Fruit fly (Drosophila melanogaster) whole organism, embryonic: ENCODE results near the gene mAcon1.

Experiments used
- Adf1 ChIP-seq: fragments of 200-800 bp; sonication (Bioruptor generic); IDR thresholded peaks from 2 replicates; pipeline ENCODE4 v1.3.6; 2022; ENCODE audit warnings: missing biosample characterization, missing genetic modification characterization
- BEAF-32 ChIP-seq: fragments of 200-800 bp; sonication (Bioruptor generic); optimal IDR thresholded peaks from 3 replicates; lab custom pipeline; 2017; ENCODE audit warnings: missing biosample characterization, missing genetic modification characterization, mild to moderate bottlenecking, moderate library complexity, missing genetic modification reagents
- CG13775 ChIP-seq: fragments of 200-800 bp; sonication (Bioruptor generic); optimal IDR thresholded peaks from 3 replicates; lab custom pipeline; 2017; ENCODE audit warnings: missing biosample characterization, mild to moderate bottlenecking, missing genetic modification characterization
- CG15514 ChIP-seq: fragments of 200-800 bp; sonication (Bioruptor generic); optimal IDR thresholded peaks from 3 replicates; lab custom pipeline; 2017; ENCODE audit warnings: missing biosample characterization, missing genetic modification characterization, mild to moderate bottlenecking, moderate library complexity, missing genetic modification reagents
- CG1647 ChIP-seq: fragments of 200-800 bp; sonication (Bioruptor generic); optimal IDR thresholded peaks from 3 replicates; lab custom pipeline; 2016; ENCODE audit warnings: missing biosample characterization, missing genetic modification characterization
- CG17912 ChIP-seq: fragments of 200-800 bp; sonication (Bioruptor generic); optimal IDR thresholded peaks from 2 replicates; lab custom pipeline; 2018; ENCODE audit warnings: missing biosample characterization, mild to moderate bottlenecking, missing genetic modification characterization
- CG18599 ChIP-seq: fragments of 200-800 bp; sonication (Bioruptor generic); optimal IDR thresholded peaks from 3 replicates; lab custom pipeline; 2017; ENCODE audit warnings: missing biosample characterization, missing genetic modification characterization, mild to moderate bottlenecking, moderate library complexity, missing genetic modification reagents
- CG2116 ChIP-seq: fragments of 200-800 bp; sonication (Bioruptor generic); optimal IDR thresholded peaks from 3 replicates; lab custom pipeline; 2018; ENCODE audit warnings: missing biosample characterization, mild to moderate bottlenecking, missing genetic modification characterization
- CG2129 ChIP-seq: fragments of 200-800 bp; sonication (Bioruptor generic); IDR thresholded peaks from 2 replicates; pipeline ENCODE4 v1.3.6; 2022; ENCODE audit warnings: missing biosample characterization, missing genetic modification characterization; ENCODE audit not compliant: partially characterized antibody
- CG2678 ChIP-seq: fragments of 200-800 bp; sonication (Bioruptor generic); optimal IDR thresholded peaks from 3 replicates; lab custom pipeline; 2019; ENCODE audit warnings: missing biosample characterization, mild to moderate bottlenecking, missing genetic modification characterization, moderate library complexity
- CG2875 ChIP-seq: fragments of 200-800 bp; sonication (Bioruptor generic); optimal IDR thresholded peaks from 2 replicates; lab custom pipeline; 2017; ENCODE audit warnings: missing biosample characterization, mild to moderate bottlenecking, missing genetic modification characterization, missing genetic modification reagents
- CG34422 ChIP-seq: fragments of 200-800 bp; sonication (Bioruptor generic); IDR thresholded peaks from 3 replicates; pipeline ENCODE4 v1.3.6; 2022; ENCODE audit warnings: missing biosample characterization, missing genetic modification characterization
- CG4360 ChIP-seq: fragments of 200-800 bp; sonication (Bioruptor generic); IDR thresholded peaks from 2 replicates; pipeline ENCODE4 v1.3.6; 2022; ENCODE audit warnings: missing biosample characterization, missing genetic modification characterization
- CG4424 ChIP-seq: fragments of 200-800 bp; sonication (Bioruptor generic); optimal IDR thresholded peaks from 3 replicates; lab custom pipeline; 2016; ENCODE audit warnings: missing biosample characterization, missing genetic modification characterization
- CG6254 ChIP-seq: fragments of 200-800 bp; sonication (Bioruptor generic); optimal IDR thresholded peaks from 3 replicates; lab custom pipeline; 2017; ENCODE audit warnings: mild to moderate bottlenecking, missing biosample characterization, missing genetic modification reagents, missing genetic modification characterization
- CG7357 ChIP-seq: fragments of 200-800 bp; sonication (Bioruptor generic); IDR thresholded peaks from 3 replicates; pipeline ENCODE4 v1.3.6; 2022; ENCODE audit warnings: missing biosample characterization, missing genetic modification characterization
- CG8281 ChIP-seq: fragments of 200-800 bp; sonication (Bioruptor generic); optimal IDR thresholded peaks from 2 replicates; lab custom pipeline; 2018; ENCODE audit warnings: missing biosample characterization, mild to moderate bottlenecking, missing genetic modification characterization, moderate library complexity
- CG9437 ChIP-seq: fragments of 200-800 bp; sonication (Bioruptor generic); optimal IDR thresholded peaks from 2 replicates; lab custom pipeline; 2018; ENCODE audit warnings: missing biosample characterization, mild to moderate bottlenecking, missing genetic modification characterization
- Dek ChIP-seq: fragments of 200-800 bp; sonication (Bioruptor generic); optimal IDR thresholded peaks from 3 replicates; lab custom pipeline; 2019; ENCODE audit warnings: missing biosample characterization, mild to moderate bottlenecking, missing genetic modification characterization, moderate library complexity
- Dp ChIP-seq: fragments of 200-800 bp; sonication (Bioruptor generic); optimal IDR thresholded peaks from 2 replicates; lab custom pipeline; 2018; ENCODE audit warnings: missing biosample characterization, mild to moderate bottlenecking, missing genetic modification characterization, moderate library complexity
- Dref ChIP-seq: fragments of 200-800 bp; sonication (Bioruptor generic); IDR thresholded peaks from 2 replicates; pipeline ENCODE4 v1.3.6; 2022; ENCODE audit warnings: missing biosample characterization, missing genetic modification characterization
- H2.0 ChIP-seq: fragments of 200-800 bp; sonication (Bioruptor generic); IDR thresholded peaks from 2 replicates; pipeline ENCODE4 v1.3.6; 2022; ENCODE audit warnings: missing biosample characterization, missing genetic modification characterization
- Hr78 ChIP-seq, 2 experiments: fragments of 200-800 bp in 1 of 2; fragments of >200 bp in 1 of 2; sonication (Bioruptor generic) in 1 of 2; optimal IDR thresholded peaks; 2 replicates each; lab custom pipeline; 2017 to 2019; ENCODE audit warnings: missing biosample characterization in 2 of 2, missing genetic modification characterization in 2 of 2, mild to moderate bottlenecking in 1 of 2, moderate library complexity in 1 of 2
- MBD-R2 ChIP-seq: fragments of 200-800 bp; sonication (Bioruptor generic); IDR thresholded peaks from 2 replicates; pipeline ENCODE4 v1.3.6; 2022; ENCODE audit warnings: missing biosample characterization, missing genetic modification characterization
- NC2β ChIP-seq: fragments of 200-800 bp; sonication (Bioruptor generic); optimal IDR thresholded peaks from 2 replicates; lab custom pipeline; 2016; ENCODE audit warnings: missing biosample characterization, missing genetic modification characterization
- NFAT ChIP-seq: fragments of 200-800 bp; sonication (Bioruptor generic); IDR thresholded peaks from 2 replicates; pipeline ENCODE4 v1.3.6; 2022; ENCODE audit warnings: missing biosample characterization, missing genetic modification characterization
- Rx ChIP-seq: fragments of 200-800 bp; sonication (Bioruptor generic); IDR thresholded peaks from 2 replicates; pipeline ENCODE4 v1.3.6; 2022; ENCODE audit warnings: missing biosample characterization, missing genetic modification characterization
- Trl ChIP-seq, 3 experiments: fragments of >200 bp in 2 of 3; fragments of 200-800 bp in 1 of 3; sonication (Bioruptor generic) in 1 of 3; optimal IDR thresholded peaks; 2 replicates in 1 of 3; 3 replicates in 2 of 3; lab custom pipeline; 2016 to 2017; ENCODE audit warnings: missing biosample characterization in 1 of 3, missing genetic modification characterization in 1 of 3
- ara ChIP-seq: fragments of 200-800 bp; sonication (Bioruptor generic); IDR thresholded peaks from 2 replicates; pipeline ENCODE4 v1.3.6; 2022; ENCODE audit warnings: missing biosample characterization, missing genetic modification characterization
- cas ChIP-seq: fragments of 200-800 bp; sonication (Bioruptor generic); IDR thresholded peaks from 2 replicates; pipeline ENCODE4 v1.3.6; 2022; ENCODE audit warnings: missing biosample characterization, missing genetic modification characterization
- cg ChIP-seq: fragments of 200-800 bp; sonication (Bioruptor generic); optimal IDR thresholded peaks from 3 replicates; lab custom pipeline; 2019; ENCODE audit warnings: missing biosample characterization, mild to moderate bottlenecking, missing genetic modification characterization, moderate library complexity
- chinmo ChIP-seq: fragments of 200-800 bp; sonication (Bioruptor generic); IDR thresholded peaks from 4 replicates; pipeline ENCODE4 v1.3.6; 2022; ENCODE audit warnings: missing biosample characterization, missing genetic modification characterization; ENCODE audit not compliant: partially characterized antibody
- crc ChIP-seq: fragments of 200-800 bp; sonication (Bioruptor generic); optimal IDR thresholded peaks from 2 replicates; lab custom pipeline; 2016; ENCODE audit warnings: missing biosample characterization, missing genetic modification characterization
- dm ChIP-seq: fragments of 200-800 bp; sonication (Bioruptor generic); optimal IDR thresholded peaks from 3 replicates; lab custom pipeline; 2016; ENCODE audit warnings: missing biosample characterization, missing genetic modification characterization
- gfzf ChIP-seq: fragments of 200-800 bp; sonication (Bioruptor generic); optimal IDR thresholded peaks from 2 replicates; lab custom pipeline; 2016; ENCODE audit warnings: missing biosample characterization, mild to moderate bottlenecking, missing genetic modification characterization, moderate library complexity
- hb ChIP-seq: fragments of 200-800 bp; sonication (Bioruptor generic); IDR thresholded peaks from 3 replicates; pipeline ENCODE4 v1.3.6; 2022; ENCODE audit warnings: missing biosample characterization, missing genetic modification characterization; ENCODE audit not compliant: partially characterized antibody
- insv ChIP-seq, 2 experiments: fragments of 200-800 bp; sonication (Bioruptor generic); optimal IDR thresholded peaks; 3 replicates each; lab custom pipeline; 2016 to 2018; ENCODE audit warnings: missing biosample characterization in 2 of 2, missing genetic modification characterization in 2 of 2
- pzg ChIP-seq: fragments of 200-800 bp; sonication (Bioruptor generic); optimal IDR thresholded peaks from 3 replicates; lab custom pipeline; 2018; ENCODE audit warnings: missing biosample characterization, mild to moderate bottlenecking, missing genetic modification characterization, moderate library complexity
- repo ChIP-seq: fragments of 200-800 bp; sonication (Bioruptor generic); optimal IDR thresholded peaks from 2 replicates; lab custom pipeline; 2016; ENCODE audit warnings: missing biosample characterization, missing genetic modification characterization
- schlank ChIP-seq: fragments of 200-800 bp; sonication (Bioruptor generic); optimal IDR thresholded peaks from 2 replicates; lab custom pipeline; 2018; ENCODE audit warnings: missing biosample characterization, mild to moderate bottlenecking, missing genetic modification characterization
- slou ChIP-seq: fragments of 200-800 bp; sonication (Bioruptor generic); optimal IDR thresholded peaks from 3 replicates; lab custom pipeline; 2016; ENCODE audit warnings: missing biosample characterization, missing genetic modification characterization
- sna ChIP-seq: fragments of 200-800 bp; sonication (Bioruptor generic); IDR thresholded peaks from 2 replicates; pipeline ENCODE4 v1.3.6; 2022; ENCODE audit warnings: missing biosample characterization, missing genetic modification characterization; ENCODE audit not compliant: partially characterized antibody
- stwl ChIP-seq: fragments of 200-800 bp; sonication (Bioruptor generic); optimal IDR thresholded peaks from 3 replicates; lab custom pipeline; 2018; ENCODE audit warnings: missing biosample characterization, mild to moderate bottlenecking, missing genetic modification characterization, moderate library complexity
- tll ChIP-seq, 2 experiments: fragments of 200-800 bp in 1 of 2; fragments of >200 bp in 1 of 2; sonication (Bioruptor generic) in 1 of 2; optimal IDR thresholded peaks; 2 replicates each; lab custom pipeline; 2017 to 2019; ENCODE audit warnings: missing biosample characterization in 2 of 2, missing genetic modification characterization in 2 of 2, mild to moderate bottlenecking in 1 of 2, moderate library complexity in 1 of 2
- trem ChIP-seq: fragments of 200-800 bp; optimal IDR thresholded peaks from 3 replicates; lab custom pipeline; 2019; ENCODE audit warnings: missing biosample characterization, mild to moderate bottlenecking, missing genetic modification characterization, moderate library complexity
- usp ChIP-seq: fragments of >200 bp; optimal IDR thresholded peaks from 2 replicates; lab custom pipeline; 2017; ENCODE audit warnings: missing biosample characterization, missing genetic modification characterization
- yki ChIP-seq: fragments of >200 bp; optimal IDR thresholded peaks from 3 replicates; lab custom pipeline; 2018

mAcon1 gene

dm6 chr2L:21178436-21179216 lies 10.3 kb downstream of the mAcon1 start (continued):
- TF ChIP-seq repo (GFP tag; lab: Kevin White, UChicago) = no peak
- peak; percentile 84 for TF ChIP-seq dm (GFP tag; lab: Kevin White, UChicago)
- no peak for TF ChIP-seq slou (GFP tag; lab: Kevin White, UChicago)
- TF ChIP-seq CG4360 (GFP tag; lab: Robert Waterston, UW) = peak; percentile 73
- 0 out of 4 replicates have a peak, but pooled peaks have one; percentile 66 for TF ChIP-seq chinmo (GFP tag; lab: Robert Waterston, UW)
- TF ChIP-seq CG18599 (GFP tag; lab: Kevin White, UChicago) = no peak
- TF ChIP-seq H2.0 (GFP tag; lab: Robert Waterston, UW) = no peak
- TF ChIP-seq CG13775 (GFP tag; lab: Kevin White, UChicago) = no peak
- TF ChIP-seq Hr78 (GFP tag; optimal IDR thresholded peaks at IDR 0.05; lab: Kevin White, UChicago) = peak in 1 of 2 experiments; percentile 86
- TF ChIP-seq Dek (tag; lab: Kevin White, UChicago) = no peak
- TF ChIP-seq Trl (optimal IDR thresholded peaks at IDR 0.05; lab: Kevin White, UChicago) = peak in 1 of 2 experiments; percentile 52
- TF ChIP-seq Trl (GFP tag; optimal IDR thresholded peaks at IDR 0.05; lab: Kevin White, UChicago) = no peak
- TF ChIP-seq CG8281 (tag; lab: Kevin White, UChicago) = no peak
- no peak for TF ChIP-seq trem (tag; lab: Kevin White, UChicago)
- no peak for TF ChIP-seq CG9437
- TF ChIP-seq NFAT = no peak

- TF ChIP-seq MBD-R2 (GFP tag; lab: Robert Waterston, UW) (0 out of 2 replicates have a peak, but pooled peaks have one; percentile 6), cg (peak; percentile 56), pzg (GFP tag; lab: Kevin White, UChicago) (no peak), CG2875 (GFP tag; lab: Kevin White, UChicago) (no peak), tll (GFP tag; optimal IDR thresholded peaks at IDR 0.05; lab: Kevin White, UChicago) (no peak), CG2678 (tag; lab: Kevin White, UChicago) (no peak), ara (GFP tag; lab: Robert Waterston, UW) (no peak), CG1647 (GFP tag; lab: Kevin White, UChicago) (no peak), CG17912 (no peak), CG7357 (GFP tag; lab: Robert Waterston, UW) (no peak), Adf1 (GFP tag; lab: Robert Waterston, UW) (no peak), sna (GFP tag; lab: Robert Waterston, UW) (no peak), hb (GFP tag; lab: Robert Waterston, UW) (0 out of 3 replicates have a peak, but pooled peaks have one; percentile 19), Dref (no peak), CG34422 (0 out of 3 replicates have a peak, but pooled peaks have one; percentile 33), NC2β (no peak), yki (no peak)
Measured at dm6 chr2L:21179217-21179520, 10.8 kb downstream of the mAcon1 start.

dm6 chr2L:21179615-21180031 lies 11.3 kb downstream of the mAcon1 start, which contains the start of the genes bur and Mcm10:
TSS of gene bur (minus strand) at chr2L:21179683.
TSS of gene Mcm10 (plus strand) at chr2L:21179933.
- TF ChIP-seq Dp (GFP tag; lab: Kevin White, UChicago) (peak; percentile 87), chinmo (GFP tag; lab: Robert Waterston, UW) (0 out of 4 replicates have a peak, but pooled peaks have one; percentile 7), schlank (tag; lab: Kevin White, UChicago) (no peak), Rx (GFP tag; lab: Robert Waterston, UW) (no peak), cas (no peak), usp (no peak), BEAF-32 (GFP tag; lab: Kevin White, UChicago) (peak; percentile 28), CG6254 (no peak), CG2129 (no peak), insv (GFP tag; optimal IDR thresholded peaks at IDR 0.05; lab: Kevin White, UChicago) (peak in 1 of 2 experiments; percentile 19), gfzf (GFP tag; lab: Kevin White, UChicago) (peak; percentile 69), stwl (tag; lab: Kevin White, UChicago) (peak; percentile 68), CG4424 (GFP tag; lab: Kevin White, UChicago) (peak; percentile 6), crc (GFP tag; lab: Kevin White, UChicago) (no peak), CG2116 (GFP tag; lab: Kevin White, UChicago) (peak; percentile 52), CG15514 (GFP tag; lab: Kevin White, UChicago) (peak; percentile 82)
